Worm (Caenorhabditis elegans): ENCODE measurements around the gene F47B8.5.

The F47B8.5 gene

ce11 chrV:14316525-14316924 lies 11.2 kb downstream of the F47B8.5 start, which contains the start of gene F47B8.2:
TSS of gene F47B8.2 (minus strand) at chrV:14316625.
- TF ChIP-seq ceh-62 (tag; optimal IDR thresholded peaks at IDR 0.05), result no peak
- no peak for TF ChIP-seq nhr-25 (tag; optimal IDR thresholded peaks at IDR 0.05; ENCODE audit: borderline replicate concordance, insufficient read depth)
- TF ChIP-seq skn-1 (tag; optimal IDR thresholded peaks at IDR 0.05), result no peak
- no peak for TF ChIP-seq duxl-1 (tag; optimal IDR thresholded peaks at IDR 0.05; ENCODE audit: poor library complexity)
- no peak for TF ChIP-seq set-16 (GFP tag; IDR thresholded peaks at IDR 0.05)
- TF ChIP-seq zfp-2 (tag; optimal IDR thresholded peaks at IDR 0.05), result no peak
- no peak for TF ChIP-seq hmg-1.1 (GFP tag; IDR thresholded peaks at IDR 0.05)
- TF ChIP-seq egl-43 (GFP tag; IDR thresholded peaks at IDR 0.05), result no peak
- TF ChIP-seq cey-2 (tag; optimal IDR thresholded peaks at IDR 0.05; ENCODE audit: borderline replicate concordance, insufficient read depth), result no peak
- TF ChIP-seq pqm-1 (tag; optimal IDR thresholded peaks at IDR 0.05), result no peak
- no peak for TF ChIP-seq ceh-82 (tag; optimal IDR thresholded peaks at IDR 0.05)
- TF ChIP-seq daf-19 (GFP tag; conservative IDR thresholded peaks at IDR 0.05), result no peak
- no peak for TF ChIP-seq nhr-42 (GFP tag; IDR thresholded peaks at IDR 0.05)
- no peak for TF ChIP-seq lir-3 (tag; optimal IDR thresholded peaks at IDR 0.05)
- no peak for TF ChIP-seq spr-3 (GFP tag; optimal IDR thresholded peaks at IDR 0.05)
- no peak for TF ChIP-seq unc-62 (GFP tag; optimal IDR thresholded peaks at IDR 0.05 in 1 of 2)
- no peak for TF ChIP-seq unc-62 (tag; optimal IDR thresholded peaks at IDR 0.05)
- TF ChIP-seq pha-4 (GFP tag; IDR thresholded peaks at IDR 0.05), result no peak
- TF ChIP-seq pha-4 (tag; optimal IDR thresholded peaks at IDR 0.05), result no peak
- no peak for TF ChIP-seq ces-1 (GFP tag; optimal IDR thresholded peaks at IDR 0.05)
- TF ChIP-seq T20F7.1 (GFP tag; optimal IDR thresholded peaks at IDR 0.05), result no peak

ce11 chrV:14314236-14314635 lies 13.4 kb downstream of the F47B8.5 start, which contains the start of gene F47B8.1:
TSS of gene F47B8.1 (minus strand) at chrV:14314336.
- TF ChIP-seq unc-62 (GFP tag; optimal IDR thresholded peaks at IDR 0.05 in 1 of 2) (peak in 1 of 2 experiments; percentile 19), unc-62 (tag; optimal IDR thresholded peaks at IDR 0.05) (no peak), nhr-42 (GFP tag; IDR thresholded peaks at IDR 0.05) (no peak), lin-1 (GFP tag; IDR thresholded peaks at IDR 0.05) (no peak), unc-130 (GFP tag; optimal IDR thresholded peaks at IDR 0.05) (no peak), Y75B8A.6 (GFP tag; IDR thresholded peaks at IDR 0.05) (no peak)

- TF ChIP-seq lir-3 (tag; optimal IDR thresholded peaks at IDR 0.05) (no peak), spr-1 (tag; optimal IDR thresholded peaks at IDR 0.05) (no peak), F44E2.7 (GFP tag; IDR thresholded peaks at IDR 0.05) (no peak), D1046.2 (GFP tag; IDR thresholded peaks at IDR 0.05) (no peak), aha-1 (tag) (no peak), ces-1 (GFP tag; optimal IDR thresholded peaks at IDR 0.05) (no peak), lim-7 (GFP tag; IDR thresholded peaks at IDR 0.05) (no peak), egl-43 (GFP tag; IDR thresholded peaks at IDR 0.05) (no peak), cey-2 (tag; optimal IDR thresholded peaks at IDR 0.05; ENCODE audit: borderline replicate concordance, insufficient read depth) (no peak), unc-39 (tag; optimal IDR thresholded peaks at IDR 0.05) (no peak), ceh-20 (GFP tag; IDR thresholded peaks at IDR 0.05) (no peak), ceh-32 (tag; optimal IDR thresholded peaks at IDR 0.05; ENCODE audit: poor library complexity) (no peak), dve-1 (tag; optimal IDR thresholded peaks at IDR 0.05; ENCODE audit: insufficient read depth) (no peak), zip-11 (GFP tag; IDR thresholded peaks at IDR 0.05) (no peak)
These were observed 15.0 kb downstream of the F47B8.5 start, which contains the start of gene F14D7.8 for ce11 chrV:14312695-14313094. TSS of gene F14D7.8 (minus strand) at chrV:14312795.

- no peak for TF ChIP-seq ceh-32 (tag; optimal IDR thresholded peaks at IDR 0.05; ENCODE audit: poor library complexity)
- no peak for TF ChIP-seq ces-1 (GFP tag; optimal IDR thresholded peaks at IDR 0.05)
- no peak for TF ChIP-seq zip-2 (tag; optimal IDR thresholded peaks at IDR 0.05)
- no peak for TF ChIP-seq ceh-20 (GFP tag; IDR thresholded peaks at IDR 0.05)
- no peak for TF ChIP-seq mep-1 (tag; optimal IDR thresholded peaks at IDR 0.05)
These were observed 16.6 kb downstream of the F47B8.5 start, which contains the start of gene ddn-3 for ce11 chrV:14311115-14311514. TSS of gene ddn-3 (minus strand) at chrV:14311215.

Measured in whole organism, L4 larva.